Fruit fly (Drosophila melanogaster) whole organism, wandering third instar larva: ENCODE results near the gene CG2938.

Source experiments
- CG32264 ChIP-seq: fragments of 200-800 bp; sonication (Bioruptor generic); optimal IDR thresholded peaks from 2 replicates; lab custom pipeline; 2016; ENCODE audit warnings: missing biosample characterization, missing genetic modification characterization
- CG9705 ChIP-seq: fragments of 200-800 bp; sonication (Bioruptor generic); optimal IDR thresholded peaks from 2 replicates; lab custom pipeline; 2018; ENCODE audit warnings: missing biosample characterization, mild to moderate bottlenecking, missing genetic modification characterization
- Dfd ChIP-seq: fragments of >200 bp; optimal IDR thresholded peaks from 2 replicates; lab custom pipeline; 2017; ENCODE audit warnings: missing biosample characterization, missing genetic modification characterization
- Hr78 ChIP-seq: fragments of >200 bp; optimal IDR thresholded peaks from 2 replicates; lab custom pipeline; 2017; ENCODE audit warnings: missing biosample characterization, missing genetic modification characterization
- Myc ChIP-seq: fragments of >200 bp; optimal IDR thresholded peaks from 2 replicates; lab custom pipeline; 2017
- Vsx2 ChIP-seq: fragments of 200-300, 225-300 bp; sonication (Bioruptor generic); optimal IDR thresholded peaks from 2 replicates; lab custom pipeline; 2018; ENCODE audit warnings: missing biosample characterization, missing genetic modification characterization; ENCODE audit not compliant: partially characterized antibody
- br ChIP-seq: fragments of 200-800 bp; sonication (Bioruptor generic); optimal IDR thresholded peaks from 2 replicates; lab custom pipeline; 2016; ENCODE audit warnings: missing biosample characterization, missing genetic modification characterization
- dl ChIP-seq, 2 experiments: fragments of 175-275, 200-275 bp in 1 of 2; fragments of 200-275 bp in 1 of 2; sonication (Bioruptor generic); optimal IDR thresholded peaks; lab custom pipeline; 2018; ENCODE audit warnings: mild to moderate bottlenecking in 2 of 2, missing biosample characterization in 2 of 2, missing genetic modification characterization in 2 of 2, moderate library complexity in 2 of 2; ENCODE audit not compliant: partially characterized antibody in 2 of 2, insufficient read depth in 1 of 2
- ey ChIP-seq: fragments of 200-800 bp; sonication (Bioruptor generic); optimal IDR thresholded peaks from 2 replicates; lab custom pipeline; 2016; ENCODE audit warnings: missing biosample characterization, missing genetic modification characterization
- foxo ChIP-seq, 2 experiments: fragments of 200-800 bp; sonication (Bioruptor generic); optimal IDR thresholded peaks; 2 replicates in 1 of 2; 3 replicates in 1 of 2; lab custom pipeline; 2016 to 2017; ENCODE audit warnings: missing biosample characterization in 2 of 2, missing genetic modification characterization in 2 of 2
- fru ChIP-seq: fragments of 200-800 bp; sonication (Bioruptor generic); optimal IDR thresholded peaks from 3 replicates; lab custom pipeline; 2016; ENCODE audit warnings: missing biosample characterization, mild to moderate bottlenecking, missing genetic modification characterization
- h ChIP-seq: fragments of 200-800 bp; sonication (Bioruptor generic); optimal IDR thresholded peaks from 3 replicates; lab custom pipeline; 2016; ENCODE audit warnings: missing biosample characterization, mild to moderate bottlenecking, missing genetic modification characterization
- pan ChIP-seq: fragments of >200 bp; optimal IDR thresholded peaks from 2 replicates; lab custom pipeline; 2017
- sage ChIP-seq: fragments of 200-800 bp; sonication (Bioruptor generic); optimal IDR thresholded peaks from 2 replicates; lab custom pipeline; 2016; ENCODE audit warnings: missing biosample characterization, mild to moderate bottlenecking, missing genetic modification characterization

DNA sequence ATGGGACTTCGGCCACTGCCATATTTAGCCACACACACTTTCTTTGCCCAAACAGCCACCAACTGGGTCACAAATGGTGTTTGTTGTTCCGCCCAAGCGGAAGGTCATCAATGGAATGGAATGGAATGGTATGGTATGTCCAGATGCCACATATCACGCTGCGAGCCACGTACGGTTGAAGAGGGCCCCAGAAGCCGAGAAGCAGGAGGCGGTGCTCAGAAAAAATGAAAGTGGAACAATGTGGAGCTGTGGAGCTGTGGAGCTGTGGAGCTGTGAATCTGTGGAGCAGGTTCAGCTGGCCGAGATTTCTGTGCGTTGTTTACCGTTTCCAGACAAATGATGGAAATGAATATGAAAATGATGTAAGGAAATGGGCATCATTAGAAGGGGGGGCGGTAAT, 49.5 kb downstream of the CG2938 start:
- TF ChIP-seq Hr78 (GFP tag; lab: Kevin White, UChicago), result no peak
- no peak for TF ChIP-seq Vsx2
- no peak for TF ChIP-seq CG9705 (GFP tag; lab: Kevin White, UChicago)
- TF ChIP-seq h, result no peak
- no peak for TF ChIP-seq foxo (GFP tag; optimal IDR thresholded peaks at IDR 0.05; lab: Kevin White, UChicago)
- TF ChIP-seq sage (GFP tag; lab: Kevin White, UChicago), result no peak
- TF ChIP-seq pan (lab: Kevin White, UChicago), result no peak
- TF ChIP-seq fru (GFP tag; lab: Kevin White, UChicago), result no peak
- TF ChIP-seq Myc, result no peak
- TF ChIP-seq Dfd (GFP tag; lab: Kevin White, UChicago), result no peak
- no peak for TF ChIP-seq dl (GFP tag; optimal IDR thresholded peaks at IDR 0.05; lab: Kevin White, UChicago; ENCODE audit: insufficient read depth in 1 of 2, partially characterized antibody in 2 of 2)
- TF ChIP-seq br, result no peak
- no peak for TF ChIP-seq ey (GFP tag; lab: Kevin White, UChicago)
- TF ChIP-seq CG32264 (GFP tag; lab: Kevin White, UChicago), result no peak
